Fruit fly (Drosophila melanogaster) S2 (cell line): Measurements from ENCODE around the gene CG43732.

Experiments
- CG8478 ChIP-seq: fragments of >200 bp; optimal IDR thresholded peaks from 2 replicates; lab custom pipeline; 2018
- CTCF ChIP-seq, 2 experiments: fragments of >200 bp; optimal IDR thresholded peaks; 2 replicates each; lab custom pipeline; 2018

- TF ChIP-seq CTCF (optimal IDR thresholded peaks at IDR 0.05; lab: Kevin White, UChicago) (no peak), CG8478 (lab: Kevin White, UChicago) (no peak)
Measured at dm6 chr3R:18999906-19000451, 50.0 kb downstream of the CG43732 start.
